Fruit fly (Drosophila melanogaster): ENCODE data around the gene Tom.

Tom gene

dm6 chr3L:14978496-14978894 lies 9.4 kb downstream of the Tom start (continued):
- TF ChIP-seq CG8632 (GFP tag; optimal IDR thresholded peaks at IDR 0.05) (no peak), eg (GFP tag; IDR thresholded peaks at IDR 0.05) (no peak), Sox14 (GFP tag; optimal IDR thresholded peaks at IDR 0.05) (no peak)

- no peak for TF ChIP-seq CG32006 (GFP tag; optimal IDR thresholded peaks at IDR 0.05)
- TF ChIP-seq CG6808 (GFP tag; optimal IDR thresholded peaks at IDR 0.05) = no peak
- no peak for TF ChIP-seq svp (GFP tag)
- no peak for TF ChIP-seq topi (GFP tag; optimal IDR thresholded peaks at IDR 0.05)
- no peak for TF ChIP-seq Eip93F (GFP tag; optimal IDR thresholded peaks at IDR 0.05)
- TF ChIP-seq CG9139 (GFP tag; optimal IDR thresholded peaks at IDR 0.05) = no peak
- TF ChIP-seq Sox14 (GFP tag; optimal IDR thresholded peaks at IDR 0.05) = no peak
- TF ChIP-seq pdm3 (GFP tag; optimal IDR thresholded peaks at IDR 0.05) = no peak
- TF ChIP-seq Eip78C (GFP tag) = no peak
- TF ChIP-seq ss (GFP tag; optimal IDR thresholded peaks at IDR 0.05) = no peak
- TF ChIP-seq Ets96B (tag; optimal IDR thresholded peaks at IDR 0.05) = no peak
- no peak for TF ChIP-seq esn (GFP tag; optimal IDR thresholded peaks at IDR 0.05)
- TF ChIP-seq CG10631 (GFP tag; optimal IDR thresholded peaks at IDR 0.05) = no peak
Measured at dm6 chr3L:14979332-14979731, 10.2 kb downstream of the Tom start, which contains the start of gene CG3349. TSS of gene CG3349 (plus strand) at chr3L:14979620.

dm6 chr3L:14980038-14980437 lies 10.9 kb downstream of the Tom start:
- TF ChIP-seq Sox102F (GFP tag; optimal IDR thresholded peaks at IDR 0.05) (no peak), CG6163 (GFP tag; IDR thresholded peaks at IDR 0.05) (no peak), svp (GFP tag) (peak; percentile 36), Eip93F (GFP tag; optimal IDR thresholded peaks at IDR 0.05) (no peak)

DNA sequence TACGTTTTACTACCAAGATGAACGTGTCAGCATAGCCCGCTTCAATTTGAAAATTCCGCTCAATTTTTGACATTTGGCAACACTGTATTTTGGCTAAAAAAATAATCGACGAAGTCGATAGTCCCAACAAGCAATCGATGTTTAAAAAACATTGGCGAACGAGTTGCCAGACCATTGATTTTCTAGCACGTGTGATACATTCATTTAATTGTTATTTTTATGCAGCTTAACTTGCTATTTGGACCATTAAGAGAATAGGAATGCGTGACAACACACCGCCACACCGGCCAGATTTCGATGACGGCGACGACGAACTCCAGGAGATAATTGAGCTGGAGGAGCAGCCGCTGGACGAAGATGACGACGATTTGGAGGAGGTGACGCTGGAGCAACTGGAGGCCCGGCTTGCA lies 13.5 kb downstream of the Tom start, which contains the start of gene CG5114:
TSS of gene CG5114 (plus strand) at position 161 of the 410 bp plus-strand sequence.
- TF ChIP-seq CG11902 (GFP tag; optimal IDR thresholded peaks at IDR 0.05) (no peak), CG31627 (GFP tag; optimal IDR thresholded peaks at IDR 0.05) (peak; percentile 29), topi (GFP tag; optimal IDR thresholded peaks at IDR 0.05) (peak; percentile 22), salr (GFP tag; optimal IDR thresholded peaks at IDR 0.05) (no peak), CG1621 (tag; optimal IDR thresholded peaks at IDR 0.05) (no peak), esn (GFP tag; optimal IDR thresholded peaks at IDR 0.05) (peak; percentile 21), cyc (GFP tag; optimal IDR thresholded peaks at IDR 0.05) (peak; percentile 23), spab (GFP tag; optimal IDR thresholded peaks at IDR 0.05) (no peak), Hr39 (GFP tag; optimal IDR thresholded peaks at IDR 0.05) (peak; percentile 3), CG8119 (GFP tag; IDR thresholded peaks at IDR 0.05) (no peak), pdm3 (GFP tag; optimal IDR thresholded peaks at IDR 0.05) (peak; percentile 22), CG9139 (GFP tag; optimal IDR thresholded peaks at IDR 0.05) (no peak), eg (GFP tag; IDR thresholded peaks at IDR 0.05) (no peak), CG16779 (tag; optimal IDR thresholded peaks at IDR 0.05) (no peak), Ets96B (tag; optimal IDR thresholded peaks at IDR 0.05) (no peak), CG3032 (tag; optimal IDR thresholded peaks at IDR 0.05) (peak; percentile 5), fkh (GFP tag; optimal IDR thresholded peaks at IDR 0.05) (no peak), CG4318 (GFP tag; optimal IDR thresholded peaks at IDR 0.05) (no peak), vri (GFP tag; optimal IDR thresholded peaks at IDR 0.05) (no peak), Met (GFP tag; optimal IDR thresholded peaks at IDR 0.05) (no peak), CG3919 (GFP tag; optimal IDR thresholded peaks at IDR 0.05) (peak; percentile 18), lz (GFP tag; optimal IDR thresholded peaks at IDR 0.05) (peak; percentile 38), CG10669 (GFP tag; optimal IDR thresholded peaks at IDR 0.05) (no peak), CG6854 (GFP tag; optimal IDR thresholded peaks at IDR 0.05) (no peak), Sox14 (GFP tag; optimal IDR thresholded peaks at IDR 0.05) (peak; percentile 40)

All from whole organism, prepupa.